Worm (Caenorhabditis elegans): ENCODE results near the gene sru-27.

The sru-27 gene

DNA sequence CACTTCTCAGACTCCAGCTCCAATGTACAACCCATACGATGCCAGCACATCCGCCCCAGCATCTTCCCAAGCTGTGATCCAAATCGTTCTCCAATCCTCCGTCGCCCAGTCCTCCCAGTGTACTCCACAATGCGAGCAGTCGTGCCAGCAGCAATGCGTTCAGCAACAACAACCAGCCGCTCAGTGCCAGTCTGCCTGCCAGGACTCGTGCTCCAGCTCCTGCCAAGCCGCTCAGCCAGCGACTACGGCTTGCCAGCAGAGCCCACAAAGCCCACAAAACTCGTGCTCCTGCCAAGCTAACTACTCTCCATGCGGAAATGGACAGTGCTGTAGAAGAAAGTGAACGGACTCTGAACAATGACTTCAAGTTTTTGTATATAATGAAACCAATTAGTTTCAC is 33.3 kb upstream of the sru-27 start:
- no peak for TF ChIP-seq klf-2 (GFP tag; conservative IDR thresholded peaks at IDR 0.05)
- TF ChIP-seq cog-1 (tag; optimal IDR thresholded peaks at IDR 0.05), result no peak
- no peak for TF ChIP-seq med-1 (GFP tag; optimal IDR thresholded peaks at IDR 0.05; ENCODE audit: insufficient read depth)
- TF ChIP-seq ztf-29 (GFP tag; IDR thresholded peaks at IDR 0.05), result no peak
- TF ChIP-seq ref-1 (GFP tag; conservative IDR thresholded peaks at IDR 0.05), result no peak
- no peak for TF ChIP-seq T22C8.4 (GFP tag; IDR thresholded peaks at IDR 0.05)
- no peak for TF ChIP-seq flt-1 (GFP tag; IDR thresholded peaks at IDR 0.05)
- no peak for TF ChIP-seq ztf-23 (GFP tag; IDR thresholded peaks at IDR 0.05)
- TF ChIP-seq tab-1 (GFP tag; IDR thresholded peaks at IDR 0.05), result no peak

ce11 chrV:1466949-1467348 is 32.3 kb upstream of the sru-27 start:
- TF ChIP-seq T22C8.4 (GFP tag; IDR thresholded peaks at IDR 0.05) (peak; percentile 60), ztf-29 (GFP tag; IDR thresholded peaks at IDR 0.05) (no peak), flt-1 (GFP tag; IDR thresholded peaks at IDR 0.05) (no peak)

ce11 chrV:1467444-1467843 is 31.8 kb upstream of the sru-27 start, which contains the start of gene gid-8:
TSS of gene gid-8 (plus strand) at chrV:1467744.
- TF ChIP-seq med-1 (GFP tag; optimal IDR thresholded peaks at IDR 0.05; ENCODE audit: insufficient read depth) (no peak), flt-1 (GFP tag; IDR thresholded peaks at IDR 0.05) (no peak), ztf-29 (GFP tag; IDR thresholded peaks at IDR 0.05) (no peak), cog-1 (tag; optimal IDR thresholded peaks at IDR 0.05) (no peak), tab-1 (GFP tag; IDR thresholded peaks at IDR 0.05) (no peak), klf-2 (GFP tag; conservative IDR thresholded peaks at IDR 0.05) (no peak), T22C8.4 (GFP tag; IDR thresholded peaks at IDR 0.05) (no peak), ztf-23 (GFP tag; IDR thresholded peaks at IDR 0.05) (no peak), ref-1 (GFP tag; conservative IDR thresholded peaks at IDR 0.05) (no peak)

DNA sequence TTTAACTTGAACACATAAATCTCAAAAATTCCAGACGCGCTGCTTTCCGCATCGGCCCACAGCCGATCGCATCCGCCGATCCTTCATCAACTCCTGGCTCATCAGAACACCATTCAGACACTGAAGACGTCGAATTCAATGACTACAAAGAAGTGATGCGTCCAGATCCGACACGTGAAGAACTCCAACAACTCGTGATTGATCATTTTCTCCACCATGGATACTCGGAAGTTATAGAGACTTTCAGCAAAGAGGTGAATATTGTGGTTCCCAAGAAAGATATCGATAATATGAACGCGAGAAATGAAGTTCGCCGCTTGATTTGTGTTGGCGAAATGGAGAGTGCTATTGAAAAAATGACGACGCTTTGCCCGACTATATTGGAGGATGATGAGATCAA is 30.3 kb upstream of the sru-27 start:
- TF ChIP-seq T22C8.4 (GFP tag; IDR thresholded peaks at IDR 0.05), result no peak
- no peak for TF ChIP-seq ztf-29 (GFP tag; IDR thresholded peaks at IDR 0.05)
- TF ChIP-seq klf-2 (GFP tag; conservative IDR thresholded peaks at IDR 0.05), result no peak
- TF ChIP-seq ref-1 (GFP tag; conservative IDR thresholded peaks at IDR 0.05), result no peak
- TF ChIP-seq tab-1 (GFP tag; IDR thresholded peaks at IDR 0.05), result no peak
- no peak for TF ChIP-seq ztf-23 (GFP tag; IDR thresholded peaks at IDR 0.05)
- no peak for TF ChIP-seq flt-1 (GFP tag; IDR thresholded peaks at IDR 0.05)
- no peak for TF ChIP-seq cog-1 (tag; optimal IDR thresholded peaks at IDR 0.05)
- no peak for TF ChIP-seq med-1 (GFP tag; optimal IDR thresholded peaks at IDR 0.05; ENCODE audit: insufficient read depth)

DNA sequence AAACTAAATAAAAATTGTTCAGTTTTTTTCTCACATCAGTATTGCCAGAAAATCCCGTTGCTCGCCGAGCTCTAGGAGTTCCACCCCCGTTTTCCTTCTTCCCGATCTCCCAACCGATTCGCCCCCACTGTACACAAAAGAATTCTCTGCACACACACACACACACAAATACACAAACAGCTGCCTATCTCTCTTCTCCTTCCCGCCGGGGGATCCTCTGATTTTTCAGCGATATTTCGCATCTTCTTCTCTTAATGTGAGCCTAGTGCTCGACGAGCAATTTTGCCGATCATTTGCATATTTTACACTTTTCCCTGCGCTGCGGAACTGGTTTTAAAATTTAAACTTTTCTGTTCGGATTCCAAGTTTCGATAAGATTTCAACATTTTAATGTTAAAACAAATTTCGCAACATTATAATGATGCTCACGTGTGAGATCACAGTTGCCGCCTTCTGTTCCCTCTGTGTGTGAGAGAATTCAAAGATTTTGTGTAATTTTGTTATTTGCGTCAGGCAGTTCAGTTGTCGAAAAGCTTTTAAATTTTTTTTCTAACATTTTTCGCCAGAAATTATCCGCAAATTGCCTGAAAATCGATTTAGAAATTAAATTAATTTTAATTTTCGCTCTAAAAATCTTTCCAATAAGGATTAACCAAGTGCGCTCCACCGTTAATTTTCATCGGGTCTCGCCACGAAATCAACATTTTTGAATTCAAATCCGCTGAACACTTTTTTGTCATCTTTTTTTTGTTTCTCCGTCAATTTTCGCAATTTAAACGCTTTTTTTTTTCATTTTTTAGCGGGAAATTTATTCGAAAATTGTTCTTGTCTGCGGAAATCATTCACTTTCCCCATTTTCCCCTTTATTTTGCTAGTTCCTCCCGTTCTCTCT is 27.9 kb upstream of the sru-27 start:
- TF ChIP-seq T22C8.4 (GFP tag; IDR thresholded peaks at IDR 0.05) (no peak), ztf-23 (GFP tag; IDR thresholded peaks at IDR 0.05) (0 out of 2 replicates have a peak, but pooled peaks have one; percentile 36)

- no peak for TF ChIP-seq klf-2 (GFP tag; conservative IDR thresholded peaks at IDR 0.05)
- no peak for TF ChIP-seq ztf-29 (GFP tag; IDR thresholded peaks at IDR 0.05)
- no peak for TF ChIP-seq T22C8.4 (GFP tag; IDR thresholded peaks at IDR 0.05)
- TF ChIP-seq cog-1 (tag; optimal IDR thresholded peaks at IDR 0.05), result no peak
- no peak for TF ChIP-seq med-1 (GFP tag; optimal IDR thresholded peaks at IDR 0.05; ENCODE audit: insufficient read depth)
- TF ChIP-seq flt-1 (GFP tag; IDR thresholded peaks at IDR 0.05), result no peak
- no peak for TF ChIP-seq ztf-23 (GFP tag; IDR thresholded peaks at IDR 0.05)
Measured at ce11 chrV:1471977-1472376, 27.3 kb upstream of the sru-27 start.

DNA sequence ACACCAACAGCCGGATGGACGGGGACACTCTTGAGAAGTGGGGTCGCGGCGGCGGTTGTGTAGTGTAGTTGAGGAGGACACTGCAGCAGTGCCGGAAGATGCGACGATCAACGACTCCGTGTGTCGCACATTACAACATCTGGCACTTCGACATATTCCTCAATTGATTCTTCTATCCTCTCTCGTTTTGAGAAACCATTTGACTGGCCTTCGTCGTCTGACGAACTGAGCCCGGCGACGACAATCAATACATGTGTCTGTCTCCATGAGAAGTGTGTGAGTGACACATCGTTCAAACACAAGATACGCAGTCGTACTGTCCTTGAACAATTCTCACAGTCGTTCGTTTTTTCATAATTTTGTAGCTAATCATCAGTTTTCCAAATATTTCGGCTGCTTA is 26.7 kb upstream of the sru-27 start:
- no peak for TF ChIP-seq cog-1 (tag; optimal IDR thresholded peaks at IDR 0.05)
- TF ChIP-seq ztf-23 (GFP tag; IDR thresholded peaks at IDR 0.05), result no peak
- no peak for TF ChIP-seq tab-1 (GFP tag; IDR thresholded peaks at IDR 0.05)
- TF ChIP-seq med-1 (GFP tag; optimal IDR thresholded peaks at IDR 0.05; ENCODE audit: insufficient read depth), result no peak
- no peak for TF ChIP-seq ref-1 (GFP tag; conservative IDR thresholded peaks at IDR 0.05)
- no peak for TF ChIP-seq klf-2 (GFP tag; conservative IDR thresholded peaks at IDR 0.05)
- no peak for TF ChIP-seq flt-1 (GFP tag; IDR thresholded peaks at IDR 0.05)
- no peak for TF ChIP-seq ztf-29 (GFP tag; IDR thresholded peaks at IDR 0.05)
- TF ChIP-seq T22C8.4 (GFP tag; IDR thresholded peaks at IDR 0.05), result no peak

ce11 chrV:1474486-1475125 is 24.6 kb upstream of the sru-27 start, which contains the start of the genes F53E2.2 and unc-60:
TSS of gene F53E2.2 (plus strand) at chrV:1475086.
TSS of gene unc-60 (plus strand) at chrV:1475086.
- TF ChIP-seq med-1 (GFP tag; optimal IDR thresholded peaks at IDR 0.05; ENCODE audit: insufficient read depth) (no peak), flt-1 (GFP tag; IDR thresholded peaks at IDR 0.05) (0 out of 2 replicates have a peak, but pooled peaks have one; percentile 57), ztf-23 (GFP tag; IDR thresholded peaks at IDR 0.05) (no peak; the same call in 1 of the 2 replicates), tab-1 (GFP tag; IDR thresholded peaks at IDR 0.05) (peak; percentile 46; the same call in 1 of the 2 replicates)

ce11 chrV:1476284-1476792 is 22.9 kb upstream of the sru-27 start:
- TF ChIP-seq flt-1 (GFP tag; IDR thresholded peaks at IDR 0.05) (no peak), ztf-23 (GFP tag; IDR thresholded peaks at IDR 0.05) (no peak), klf-2 (GFP tag; conservative IDR thresholded peaks at IDR 0.05) (no peak), ref-1 (GFP tag; conservative IDR thresholded peaks at IDR 0.05) (no peak), med-1 (GFP tag; optimal IDR thresholded peaks at IDR 0.05; ENCODE audit: insufficient read depth) (no peak), tab-1 (GFP tag; IDR thresholded peaks at IDR 0.05) (no peak), T22C8.4 (GFP tag; IDR thresholded peaks at IDR 0.05) (no peak), cog-1 (tag; optimal IDR thresholded peaks at IDR 0.05) (no peak), ztf-29 (GFP tag; IDR thresholded peaks at IDR 0.05) (no peak)
